Worm (Caenorhabditis elegans) whole organism, L1 larva: ENCODE results near the gene ZK896.1.

Experiments
- C16A3.4 ChIP-seq: fragments of 150-350 bp; optimal IDR thresholded peaks from 2 replicates; lab custom pipeline; 2014; ENCODE audit warnings: missing biosample characterization, missing genetic modification characterization
- aly-2 ChIP-seq: fragments of 150-350 bp; optimal IDR thresholded peaks from 2 replicates; lab custom pipeline; 2014; ENCODE audit warnings: missing biosample characterization, missing genetic modification characterization
- egl-27 ChIP-seq, 2 experiments: fragments of 150-350 bp in 1 of 2; sonication (generic microtip); optimal IDR thresholded peaks; 3 replicates each; lab custom pipeline; 2017 to 2018; ENCODE audit warnings: missing biosample characterization in 2 of 2, missing genetic modification characterization in 2 of 2, missing genetic modification reagents in 2 of 2
- elt-3 ChIP-seq, 6 experiments: fragments of 150-350 bp in 1 of 6; sonication (generic microtip); optimal IDR thresholded peaks; 2 replicates each; lab custom pipeline; 2017 to 2018; ENCODE audit warnings: missing biosample characterization in 6 of 6, missing genetic modification characterization in 6 of 6, inconsistent platforms in 1 of 6
- fkh-10 ChIP-seq: sonication (generic microtip); optimal IDR thresholded peaks from 2 replicates; lab custom pipeline; 2017; ENCODE audit warnings: missing biosample characterization, missing genetic modification reagents, missing genetic modification characterization
- grh-1 ChIP-seq: fragments of 200-800 bp; sonication (Bioruptor generic); IDR thresholded peaks from 2 replicates; pipeline ENCODE4 v1.3.6; 2022; ENCODE audit warnings: missing genetic modification reagents, missing genetic modification characterization, missing compliant biosample characterization
- lin-13 ChIP-seq: fragments of 150-350 bp; optimal IDR thresholded peaks from 2 replicates; lab custom pipeline; 2014; ENCODE audit warnings: missing biosample characterization, missing genetic modification reagents, missing genetic modification characterization
- mep-1 ChIP-seq: fragments of 150-350 bp; optimal IDR thresholded peaks from 2 replicates; lab custom pipeline; 2014; ENCODE audit warnings: missing biosample characterization, missing genetic modification characterization
- nhr-11 ChIP-seq: fragments of 150-350 bp; optimal IDR thresholded peaks from 2 replicates; lab custom pipeline; 2014; ENCODE audit warnings: missing biosample characterization, missing genetic modification characterization
- nhr-76 ChIP-seq: sonication (generic microtip); optimal IDR thresholded peaks from 2 replicates; lab custom pipeline; 2017; ENCODE audit warnings: missing biosample characterization, missing genetic modification characterization
- nhr-77 ChIP-seq: fragments of 150-350 bp; optimal IDR thresholded peaks from 2 replicates; lab custom pipeline; 2014; ENCODE audit warnings: missing biosample characterization, missing genetic modification characterization
- sup-37 ChIP-seq: fragments of 200-800 bp; sonication (Bioruptor generic); optimal IDR thresholded peaks from 2 replicates; lab custom pipeline; 2018; ENCODE audit warnings: mild to moderate bottlenecking, missing genetic modification characterization, missing compliant biosample characterization
- unc-62 ChIP-seq: fragments of 150-350 bp; optimal IDR thresholded peaks from 2 replicates; lab custom pipeline; 2014; ENCODE audit warnings: missing biosample characterization, missing genetic modification reagents, missing genetic modification characterization
- ztf-4 ChIP-seq: fragments of 150-350 bp; optimal IDR thresholded peaks from 2 replicates; lab custom pipeline; 2014; ENCODE audit warnings: missing biosample characterization, missing genetic modification characterization

DNA sequence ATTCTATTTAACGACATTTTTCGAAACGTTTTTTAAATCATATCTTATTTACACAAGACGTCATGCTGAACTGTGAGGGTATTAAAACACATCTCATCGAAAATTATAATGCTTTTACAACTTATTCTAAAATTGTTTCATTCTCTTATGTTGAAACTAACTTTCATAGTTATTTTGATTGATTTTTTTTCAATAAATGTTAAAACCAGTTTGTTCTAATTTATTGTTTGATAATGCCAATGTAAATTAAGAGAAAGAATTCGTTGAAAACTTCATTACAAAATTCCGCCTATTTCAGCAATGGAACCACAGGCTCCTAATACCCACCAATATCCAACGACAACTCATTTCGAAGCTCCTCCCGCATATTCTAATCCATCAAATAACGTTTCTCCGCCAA, 19.8 kb upstream of the ZK896.1 start, which contains the start of gene K08D8.11:
- TF ChIP-seq fkh-10 (GFP tag; lab: Kevin White, UChicago) (no peak), elt-3 (tag; optimal IDR thresholded peaks at IDR 0.05; lab: Kevin White, UChicago) (no peak), aly-2 (no peak), nhr-77 (tag; lab: Kevin White, UChicago) (no peak), nhr-11 (tag; lab: Kevin White, UChicago) (no peak), mep-1 (tag; lab: Kevin White, UChicago) (no peak), sup-37 (GFP tag; lab: Kevin White, UChicago) (no peak), unc-62 (GFP tag; lab: Kevin White, UChicago) (no peak), egl-27 (tag; optimal IDR thresholded peaks at IDR 0.05; lab: Kevin White, UChicago) (no peak), lin-13 (GFP tag; lab: Kevin White, UChicago) (no peak), ztf-4 (tag; lab: Kevin White, UChicago) (no peak), nhr-76 (tag; lab: Kevin White, UChicago) (no peak), C16A3.4 (tag; lab: Kevin White, UChicago) (no peak), grh-1 (GFP tag; lab: Robert Waterston, UW) (no peak)
